Worm (Caenorhabditis elegans): Measurements from ENCODE around the gene F09C6.14.

The F09C6.14 gene

DNA sequence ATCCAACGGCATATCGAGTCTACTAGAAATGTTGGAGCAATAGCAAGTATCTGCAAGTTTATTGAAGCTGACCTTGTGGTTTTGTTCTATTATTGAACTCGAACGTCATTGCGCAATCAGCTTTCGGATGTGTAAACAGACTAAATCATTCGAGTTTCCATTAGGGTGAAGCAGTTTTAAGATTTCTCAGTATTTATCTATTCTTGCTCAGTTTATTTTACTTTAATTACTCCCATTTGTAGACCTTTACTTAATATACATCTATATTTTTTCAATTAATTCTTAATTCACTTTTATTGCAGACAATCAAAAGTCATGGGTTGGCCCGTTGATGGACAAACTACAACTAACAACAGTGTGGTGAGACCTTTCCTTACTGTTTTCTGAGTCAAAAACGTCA, at the start of gene F09C6.14:
F09C6.14 (plus strand) TSS at position 301 of the 400 bp plus-strand sequence.
- TF ChIP-seq ztf-29 (GFP tag; IDR thresholded peaks at IDR 0.05) = no peak
- no peak for TF ChIP-seq tab-1 (GFP tag; IDR thresholded peaks at IDR 0.05)
- no peak for TF ChIP-seq ref-1 (GFP tag; conservative IDR thresholded peaks at IDR 0.05)
- no peak for TF ChIP-seq med-1 (GFP tag; optimal IDR thresholded peaks at IDR 0.05; ENCODE audit: insufficient read depth)
- no peak for TF ChIP-seq flt-1 (GFP tag; IDR thresholded peaks at IDR 0.05)
- TF ChIP-seq cog-1 (tag; optimal IDR thresholded peaks at IDR 0.05) = no peak
- TF ChIP-seq ztf-23 (GFP tag; IDR thresholded peaks at IDR 0.05) = no peak
- TF ChIP-seq T22C8.4 (GFP tag; IDR thresholded peaks at IDR 0.05) = no peak
- no peak for TF ChIP-seq klf-2 (GFP tag; conservative IDR thresholded peaks at IDR 0.05)

DNA sequence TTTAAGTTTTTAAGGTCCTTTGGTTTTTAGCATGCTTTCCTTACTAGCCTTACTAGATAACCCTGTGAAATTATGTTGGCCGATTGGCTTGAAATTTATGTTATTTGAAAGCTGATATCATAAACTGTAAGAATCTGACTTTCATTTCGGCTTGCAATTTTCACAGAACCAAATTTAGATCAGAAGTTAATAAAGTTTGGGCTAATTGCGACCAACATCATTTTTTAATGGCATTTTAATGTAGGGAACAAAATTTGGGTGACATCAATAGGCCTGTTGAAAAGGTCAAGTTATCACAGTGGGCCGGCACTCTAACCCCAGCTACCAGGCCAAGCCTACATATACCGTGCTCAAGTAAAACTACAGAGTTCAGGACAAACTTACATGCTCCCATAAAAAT, 49.5 kb upstream of the F09C6.14 start:
- TF ChIP-seq T22C8.4 (GFP tag; IDR thresholded peaks at IDR 0.05) = no peak
- TF ChIP-seq cog-1 (tag; optimal IDR thresholded peaks at IDR 0.05) = no peak
- no peak for TF ChIP-seq ztf-29 (GFP tag; IDR thresholded peaks at IDR 0.05)
- TF ChIP-seq tab-1 (GFP tag; IDR thresholded peaks at IDR 0.05) = no peak
- TF ChIP-seq flt-1 (GFP tag; IDR thresholded peaks at IDR 0.05) = no peak
- no peak for TF ChIP-seq ztf-23 (GFP tag; IDR thresholded peaks at IDR 0.05)
- TF ChIP-seq ref-1 (GFP tag; conservative IDR thresholded peaks at IDR 0.05) = no peak
- no peak for TF ChIP-seq med-1 (GFP tag; optimal IDR thresholded peaks at IDR 0.05; ENCODE audit: insufficient read depth)
- TF ChIP-seq klf-2 (GFP tag; conservative IDR thresholded peaks at IDR 0.05) = no peak

DNA sequence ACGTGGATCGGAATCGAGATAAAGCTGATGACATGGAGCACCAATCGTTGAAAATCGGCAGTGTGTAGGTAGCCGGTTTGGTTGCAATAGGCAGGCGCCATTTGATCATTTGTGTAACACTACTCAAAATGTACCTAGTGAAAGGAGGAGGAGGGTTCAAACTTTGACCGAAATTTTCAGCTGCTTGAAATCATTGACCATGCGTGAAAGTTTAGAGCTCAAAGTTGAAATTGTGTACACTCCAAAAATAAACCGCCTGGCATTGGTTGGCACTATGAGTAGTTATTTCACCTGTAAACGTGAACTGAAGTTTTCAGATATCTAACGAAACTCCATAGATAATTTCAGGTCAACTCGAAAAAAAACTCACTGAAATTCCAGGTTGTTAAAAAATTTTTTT, 48.9 kb upstream of the F09C6.14 start, which contains the start of gene srh-215:
srh-215 (minus strand) TSS at position 101 of the 400 bp plus-strand sequence.
- TF ChIP-seq cog-1 (tag; optimal IDR thresholded peaks at IDR 0.05) = no peak
- no peak for TF ChIP-seq T22C8.4 (GFP tag; IDR thresholded peaks at IDR 0.05)
- TF ChIP-seq flt-1 (GFP tag; IDR thresholded peaks at IDR 0.05) = no peak
- TF ChIP-seq ref-1 (GFP tag; conservative IDR thresholded peaks at IDR 0.05) = no peak
- TF ChIP-seq ztf-23 (GFP tag; IDR thresholded peaks at IDR 0.05) = no peak

DNA sequence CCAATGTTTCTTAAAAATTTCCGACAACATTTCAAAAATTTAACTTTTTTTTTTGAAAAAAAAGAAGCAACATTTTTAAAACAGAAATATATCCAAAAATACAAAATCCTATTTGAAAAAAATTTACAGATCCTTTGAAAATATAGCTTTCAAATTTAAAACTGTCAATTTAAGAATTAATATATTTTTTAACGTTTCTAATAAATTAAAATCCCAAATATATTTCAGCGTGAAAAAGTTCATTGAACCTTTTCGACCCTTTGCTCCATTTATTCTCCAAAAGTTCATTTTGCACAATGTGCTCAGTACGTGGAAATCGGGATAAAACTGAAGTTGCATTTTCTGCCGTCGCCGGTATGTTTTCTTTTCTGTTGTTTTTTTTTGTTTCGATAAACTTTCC, 47.9 kb upstream of the F09C6.14 start, which contains the start of gene phy-3:
phy-3 (plus strand) TSS at position 301 of the 400 bp plus-strand sequence.
- TF ChIP-seq med-1 (GFP tag; optimal IDR thresholded peaks at IDR 0.05; ENCODE audit: insufficient read depth) (no peak), flt-1 (GFP tag; IDR thresholded peaks at IDR 0.05) (no peak), ztf-23 (GFP tag; IDR thresholded peaks at IDR 0.05) (no peak), ref-1 (GFP tag; conservative IDR thresholded peaks at IDR 0.05) (no peak), tab-1 (GFP tag; IDR thresholded peaks at IDR 0.05) (no peak), ztf-29 (GFP tag; IDR thresholded peaks at IDR 0.05) (no peak), cog-1 (tag; optimal IDR thresholded peaks at IDR 0.05) (no peak), klf-2 (GFP tag; conservative IDR thresholded peaks at IDR 0.05) (no peak)

DNA sequence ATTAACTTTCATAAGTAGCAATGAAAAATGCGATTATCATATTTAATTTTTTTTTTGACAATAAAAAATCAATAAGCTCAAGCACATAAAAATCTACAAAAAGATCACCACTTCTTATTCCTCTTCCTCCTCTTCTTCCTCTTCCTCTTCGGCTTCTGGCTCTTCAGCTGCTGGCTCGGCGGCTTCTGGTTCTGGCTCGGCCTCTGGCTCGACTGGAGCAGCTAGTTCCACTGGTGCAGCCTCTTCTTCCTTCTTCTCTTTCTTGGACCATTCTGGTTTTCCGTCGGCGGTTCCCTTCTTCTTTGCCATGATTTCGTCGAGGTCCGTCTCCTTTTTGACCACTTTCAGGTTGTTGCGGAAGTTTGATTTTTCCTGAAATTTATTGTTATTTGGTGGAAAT, 47.1 kb upstream of the F09C6.14 start:
- no peak for TF ChIP-seq cog-1 (tag; optimal IDR thresholded peaks at IDR 0.05)
- no peak for TF ChIP-seq med-1 (GFP tag; optimal IDR thresholded peaks at IDR 0.05; ENCODE audit: insufficient read depth)
- TF ChIP-seq tab-1 (GFP tag; IDR thresholded peaks at IDR 0.05) = no peak
- TF ChIP-seq flt-1 (GFP tag; IDR thresholded peaks at IDR 0.05) = no peak
- TF ChIP-seq ref-1 (GFP tag; conservative IDR thresholded peaks at IDR 0.05) = no peak
- no peak for TF ChIP-seq ztf-29 (GFP tag; IDR thresholded peaks at IDR 0.05)
- TF ChIP-seq ztf-23 (GFP tag; IDR thresholded peaks at IDR 0.05) = no peak
- no peak for TF ChIP-seq klf-2 (GFP tag; conservative IDR thresholded peaks at IDR 0.05)
- TF ChIP-seq T22C8.4 (GFP tag; IDR thresholded peaks at IDR 0.05) = no peak

DNA sequence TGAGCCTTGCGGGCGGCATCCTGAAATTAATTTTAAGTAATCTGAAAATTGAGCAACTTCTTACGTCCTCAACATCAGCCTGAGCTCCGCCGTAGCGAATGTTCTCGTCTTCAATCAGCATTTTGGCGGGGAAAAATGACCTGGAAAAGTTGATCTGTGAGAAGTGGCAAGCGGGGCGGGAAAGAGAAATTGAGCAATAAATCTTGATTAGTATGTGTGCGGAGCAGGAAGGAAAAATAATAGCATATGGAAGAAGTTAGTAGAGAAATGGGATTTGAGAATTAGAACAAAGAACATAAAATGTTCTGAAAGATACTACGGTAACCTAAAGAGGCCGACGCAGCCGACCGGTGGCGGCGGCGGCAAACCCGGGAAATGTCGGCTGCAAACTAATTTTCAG, 45.8 kb upstream of the F09C6.14 start, which contains the start of gene tni-3:
tni-3 (minus strand) TSS at position 140 of the 400 bp plus-strand sequence.
- TF ChIP-seq tab-1 (GFP tag; IDR thresholded peaks at IDR 0.05) (no peak), ztf-23 (GFP tag; IDR thresholded peaks at IDR 0.05) (no peak), ref-1 (GFP tag; conservative IDR thresholded peaks at IDR 0.05) (no peak), T22C8.4 (GFP tag; IDR thresholded peaks at IDR 0.05) (no peak), cog-1 (tag; optimal IDR thresholded peaks at IDR 0.05) (no peak), flt-1 (GFP tag; IDR thresholded peaks at IDR 0.05) (no peak), klf-2 (GFP tag; conservative IDR thresholded peaks at IDR 0.05) (no peak), med-1 (GFP tag; optimal IDR thresholded peaks at IDR 0.05; ENCODE audit: insufficient read depth) (no peak), ztf-29 (GFP tag; IDR thresholded peaks at IDR 0.05) (no peak)

DNA sequence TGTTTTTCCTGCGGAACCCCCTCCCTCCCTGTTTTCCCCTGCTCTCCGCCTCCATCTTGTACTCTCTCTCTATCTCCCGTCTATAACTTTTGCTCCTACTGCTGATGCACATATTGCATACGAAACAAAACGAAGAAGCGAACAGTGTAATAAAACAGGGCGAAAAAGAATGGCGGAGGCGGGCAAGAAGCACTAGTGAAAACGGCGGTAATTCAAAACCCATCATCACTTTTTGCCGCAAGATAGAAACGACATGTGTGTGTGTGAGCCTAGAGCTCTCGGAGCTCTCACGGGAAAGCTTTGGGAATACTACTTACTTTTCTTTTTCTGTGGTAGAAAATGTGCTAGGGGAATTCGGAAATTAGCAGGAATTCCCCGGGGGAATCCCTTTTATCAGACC, 44.7 kb upstream of the F09C6.14 start:
- no peak for TF ChIP-seq ref-1 (GFP tag; conservative IDR thresholded peaks at IDR 0.05)
- TF ChIP-seq ztf-23 (GFP tag; IDR thresholded peaks at IDR 0.05) = no peak
- TF ChIP-seq klf-2 (GFP tag; conservative IDR thresholded peaks at IDR 0.05) = no peak
- TF ChIP-seq flt-1 (GFP tag; IDR thresholded peaks at IDR 0.05) = no peak

DNA sequence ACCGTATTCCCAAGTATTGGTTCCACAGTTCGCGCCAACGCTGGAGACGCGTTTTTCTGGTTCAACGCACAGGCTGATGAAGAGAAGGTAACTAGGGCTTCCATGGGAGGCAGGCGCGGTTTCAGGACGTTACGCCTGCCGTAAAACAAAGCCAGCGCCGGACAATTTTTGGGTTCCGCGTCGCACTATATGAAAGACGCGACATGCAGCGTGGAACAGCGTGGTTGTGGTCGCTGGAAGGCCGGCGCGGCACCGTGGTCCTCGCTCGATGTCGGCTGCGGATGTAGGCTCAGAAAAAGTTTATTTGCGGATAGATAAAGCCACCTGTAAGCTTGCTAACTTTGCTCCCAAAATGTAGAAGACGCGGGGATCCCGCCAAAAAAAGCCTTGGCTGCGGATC, 42.3 kb upstream of the F09C6.14 start:
- TF ChIP-seq klf-2 (GFP tag; conservative IDR thresholded peaks at IDR 0.05) = no peak
- TF ChIP-seq cog-1 (tag; optimal IDR thresholded peaks at IDR 0.05) = no peak
- no peak for TF ChIP-seq tab-1 (GFP tag; IDR thresholded peaks at IDR 0.05)
- no peak for TF ChIP-seq ztf-29 (GFP tag; IDR thresholded peaks at IDR 0.05)
- TF ChIP-seq flt-1 (GFP tag; IDR thresholded peaks at IDR 0.05) = no peak
- no peak for TF ChIP-seq ref-1 (GFP tag; conservative IDR thresholded peaks at IDR 0.05)
- TF ChIP-seq ztf-23 (GFP tag; IDR thresholded peaks at IDR 0.05) = no peak
- no peak for TF ChIP-seq med-1 (GFP tag; optimal IDR thresholded peaks at IDR 0.05; ENCODE audit: insufficient read depth)
- TF ChIP-seq T22C8.4 (GFP tag; IDR thresholded peaks at IDR 0.05) = no peak

DNA sequence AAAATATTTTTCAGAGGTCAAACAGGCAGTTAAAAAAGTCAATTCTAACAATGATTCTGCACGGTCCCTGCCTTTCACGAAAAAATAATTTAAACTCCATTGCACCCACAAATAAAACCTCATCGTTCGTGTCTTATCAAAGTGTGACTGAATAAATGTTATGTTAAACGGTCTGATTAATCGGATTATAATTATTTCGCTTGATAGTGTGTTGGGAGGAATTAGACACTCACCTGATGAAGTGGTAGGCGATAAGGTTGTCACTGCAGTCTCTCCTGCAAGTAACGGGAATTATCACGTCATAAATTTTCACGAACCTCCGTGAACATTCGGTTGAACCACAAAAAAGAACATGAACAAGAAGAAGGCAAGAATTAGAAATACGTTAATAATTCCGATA, 40.5 kb upstream of the F09C6.14 start:
- TF ChIP-seq ref-1 (GFP tag; conservative IDR thresholded peaks at IDR 0.05) (no peak), ztf-23 (GFP tag; IDR thresholded peaks at IDR 0.05) (no peak), tab-1 (GFP tag; IDR thresholded peaks at IDR 0.05) (no peak), flt-1 (GFP tag; IDR thresholded peaks at IDR 0.05) (no peak), med-1 (GFP tag; optimal IDR thresholded peaks at IDR 0.05; ENCODE audit: insufficient read depth) (no peak), ztf-29 (GFP tag; IDR thresholded peaks at IDR 0.05) (no peak), klf-2 (GFP tag; conservative IDR thresholded peaks at IDR 0.05) (no peak), cog-1 (tag; optimal IDR thresholded peaks at IDR 0.05) (no peak), T22C8.4 (GFP tag; IDR thresholded peaks at IDR 0.05) (no peak)

DNA sequence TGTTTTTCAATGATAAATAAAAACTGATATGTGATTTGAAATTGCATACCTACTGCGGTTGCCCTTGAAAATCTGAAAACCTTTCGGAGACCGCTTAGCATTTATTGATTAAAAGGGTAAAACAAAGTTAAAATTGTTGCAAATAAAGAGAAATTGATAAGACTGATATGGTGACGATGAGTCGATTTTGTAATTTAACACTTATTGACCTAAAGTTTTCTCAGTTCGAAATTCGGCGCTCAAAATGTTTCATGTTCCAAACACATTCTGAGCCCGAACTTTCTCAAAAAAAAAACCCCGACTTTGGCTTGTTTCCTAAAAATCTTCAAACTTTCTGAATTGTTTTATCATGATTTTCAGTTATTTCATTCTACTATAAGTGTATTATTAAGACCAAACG, 39.8 kb upstream of the F09C6.14 start, which contains the start of gene clec-40:
clec-40 (minus strand) TSS at position 101 of the 400 bp plus-strand sequence.
- TF ChIP-seq med-1 (GFP tag; optimal IDR thresholded peaks at IDR 0.05; ENCODE audit: insufficient read depth) (no peak), ref-1 (GFP tag; conservative IDR thresholded peaks at IDR 0.05) (no peak)

All from whole organism, midembryonic.